Worm (Caenorhabditis elegans) whole organism, L4 larva: ENCODE measurements around the gene emb-9.

Source experiments
- R02D3.7 ChIP-seq: fragments of 150-350 bp; sonication (generic microtip); optimal IDR thresholded peaks from 3 replicates; lab custom pipeline; 2014; ENCODE audit warnings: missing biosample characterization, missing genetic modification characterization
- Y105C5A.15 ChIP-seq: fragments of 200-800 bp; sonication (Bioruptor generic); IDR thresholded peaks from 2 replicates; pipeline ENCODE4 v1.3.6; 2022; ENCODE audit warnings: missing genetic modification characterization, missing compliant biosample characterization
- Y5F2A.4 ChIP-seq: fragments of 200-800 bp; sonication (Bioruptor generic); optimal IDR thresholded peaks from 2 replicates; lab custom pipeline; 2018; ENCODE audit warnings: mild to moderate bottlenecking, missing genetic modification characterization, missing compliant biosample characterization
- ZK337.2 ChIP-seq: fragments of 200-800 bp; sonication (Bioruptor generic); IDR thresholded peaks from 2 replicates; pipeline ENCODE4 v1.3.6; 2022; ENCODE audit warnings: missing genetic modification reagents, missing genetic modification characterization, missing compliant biosample characterization
- aha-1 ChIP-seq: fragments of 150-350 bp; peaks from one replicate; lab custom pipeline; 2014; ENCODE audit warnings: missing biosample characterization, missing genetic modification characterization
- ceh-82 ChIP-seq: sonication (generic microtip); optimal IDR thresholded peaks from 2 replicates; lab custom pipeline; 2017; ENCODE audit warnings: missing biosample characterization, missing genetic modification characterization
- daf-16 ChIP-seq, 3 experiments: sonication (generic microtip); optimal IDR thresholded peaks; 2 replicates each; lab custom pipeline; 2016 to 2017; ENCODE audit warnings: missing genetic modification characterization in 3 of 3, missing genetic modification reagents in 3 of 3, mild to moderate bottlenecking in 2 of 3, missing compliant biosample characterization in 2 of 3, missing biosample characterization in 1 of 3, moderate library complexity in 1 of 3
- dmd-6 ChIP-seq: fragments of 200-800 bp; sonication (Bioruptor generic); IDR thresholded peaks from 2 replicates; pipeline ENCODE4 v1.3.6; 2022; ENCODE audit warnings: missing genetic modification reagents, missing genetic modification characterization, missing compliant biosample characterization
- duxl-1 ChIP-seq: sonication (generic microtip); optimal IDR thresholded peaks from 2 replicates; lab custom pipeline; 2016; ENCODE audit warnings: mild to moderate bottlenecking, missing genetic modification characterization, moderate library complexity, missing compliant biosample characterization; ENCODE audit not compliant: poor library complexity
- fos-1 ChIP-seq: fragments of 150-350 bp; optimal IDR thresholded peaks from 2 replicates; lab custom pipeline; 2014; ENCODE audit warnings: missing biosample characterization, missing genetic modification characterization
- hlh-11 ChIP-seq: fragments of 200-800 bp; sonication (Bioruptor generic); optimal IDR thresholded peaks from 2 replicates; lab custom pipeline; 2018; ENCODE audit warnings: mild to moderate bottlenecking, missing genetic modification characterization, missing compliant biosample characterization
- hlh-30 ChIP-seq: sonication (generic microtip); optimal IDR thresholded peaks from 2 replicates; lab custom pipeline; 2017; ENCODE audit warnings: antibody characterized with exemption, mild to moderate bottlenecking, missing genetic modification characterization, missing compliant biosample characterization; ENCODE audit not compliant: insufficient read depth
- hmg-1.1 ChIP-seq: fragments of 200-800 bp; sonication (Bioruptor generic); IDR thresholded peaks from 2 replicates; pipeline ENCODE4 v1.3.6; 2022; ENCODE audit warnings: missing genetic modification reagents, missing genetic modification characterization, missing compliant biosample characterization
- jun-1 ChIP-seq: fragments of 150-350 bp; optimal IDR thresholded peaks from 2 replicates; lab custom pipeline; 2014; ENCODE audit warnings: missing biosample characterization, missing genetic modification reagents, missing genetic modification characterization
- lin-13 ChIP-seq: fragments of 150-350 bp; optimal IDR thresholded peaks from 2 replicates; lab custom pipeline; 2014; ENCODE audit warnings: missing biosample characterization, missing genetic modification reagents, missing genetic modification characterization
- mxl-2 ChIP-seq: fragments of 200-800 bp; sonication (Bioruptor generic); conservative IDR thresholded peaks from 2 replicates; pipeline ENCODE4 v1.3.6; 2022; ENCODE audit warnings: missing genetic modification reagents, missing genetic modification characterization, missing compliant biosample characterization
- mxl-3 ChIP-seq: fragments of 200-800 bp; sonication (Bioruptor generic); optimal IDR thresholded peaks from 2 replicates; lab custom pipeline; 2018; ENCODE audit warnings: mild to moderate bottlenecking, missing genetic modification characterization, missing compliant biosample characterization
- nhr-102 ChIP-seq: sonication (generic microtip); optimal IDR thresholded peaks from 2 replicates; lab custom pipeline; 2016; ENCODE audit warnings: mild to moderate bottlenecking, missing genetic modification characterization, moderate library complexity, missing compliant biosample characterization
- nhr-237 ChIP-seq: sonication (generic microtip); optimal IDR thresholded peaks from 2 replicates; lab custom pipeline; 2017; ENCODE audit warnings: missing biosample characterization, missing genetic modification characterization
- nhr-28 ChIP-seq: fragments of 150-350 bp; optimal IDR thresholded peaks from 2 replicates; lab custom pipeline; 2014; ENCODE audit warnings: missing biosample characterization, missing genetic modification characterization
- nhr-6 ChIP-seq: fragments of 150-350 bp; optimal IDR thresholded peaks from 2 replicates; lab custom pipeline; 2014; ENCODE audit warnings: missing biosample characterization, missing genetic modification characterization
- nhr-76 ChIP-seq: fragments of 150-350 bp; optimal IDR thresholded peaks from 2 replicates; lab custom pipeline; 2014; ENCODE audit warnings: missing biosample characterization, missing genetic modification characterization
- nhr-77 ChIP-seq: fragments of 150-350 bp; optimal IDR thresholded peaks from 2 replicates; lab custom pipeline; 2014; ENCODE audit warnings: missing biosample characterization, missing genetic modification characterization
- pha-4 ChIP-seq, 2 experiments: fragments of 150-350 bp in 1 of 2; fragments of 200-800 bp in 1 of 2; sonication (Bioruptor generic) in 1 of 2; IDR thresholded peaks in 1 of 2; optimal IDR thresholded peaks in 1 of 2; 2 replicates each; pipeline versions ENCODE4 v1.3.6 to Lab custom; 2014 to 2022; ENCODE audit warnings: missing genetic modification characterization in 2 of 2, missing genetic modification reagents in 2 of 2, missing biosample characterization in 1 of 2, missing compliant biosample characterization in 1 of 2
- php-3 ChIP-seq: fragments of 200-800 bp; sonication (Bioruptor generic); IDR thresholded peaks from 2 replicates; pipeline ENCODE4 v1.3.6; 2022; ENCODE audit warnings: missing genetic modification reagents, missing genetic modification characterization, missing compliant biosample characterization
- pqm-1 ChIP-seq: sonication (generic microtip); optimal IDR thresholded peaks from 2 replicates; lab custom pipeline; 2017; ENCODE audit warnings: missing biosample characterization, missing genetic modification characterization
- saeg-2 ChIP-seq: fragments of 200-800 bp; sonication (Bioruptor generic); IDR thresholded peaks from 2 replicates; pipeline ENCODE4 v1.3.6; 2022; ENCODE audit warnings: missing genetic modification reagents, missing genetic modification characterization, missing compliant biosample characterization
- set-16 ChIP-seq: fragments of 200-800 bp; sonication (Bioruptor generic); IDR thresholded peaks from 2 replicates; pipeline ENCODE4 v1.3.6; 2022; ENCODE audit warnings: missing genetic modification reagents, missing genetic modification characterization, missing compliant biosample characterization
- skn-1 ChIP-seq: fragments of 150-350 bp; optimal IDR thresholded peaks from 2 replicates; lab custom pipeline; 2014; ENCODE audit warnings: missing biosample characterization, missing genetic modification characterization
- spr-1 ChIP-seq: sonication (generic microtip); optimal IDR thresholded peaks from 2 replicates; lab custom pipeline; 2016; ENCODE audit warnings: mild to moderate bottlenecking, missing genetic modification characterization, missing compliant biosample characterization
- spr-3 ChIP-seq: fragments of 200-800 bp; sonication (Bioruptor generic); optimal IDR thresholded peaks from 2 replicates; lab custom pipeline; 2018; ENCODE audit warnings: mild to moderate bottlenecking, missing genetic modification characterization, missing compliant biosample characterization
- tag-97 ChIP-seq: fragments of 200-800 bp; sonication (Bioruptor generic); IDR thresholded peaks from 2 replicates; pipeline ENCODE4 v1.3.6; 2022; ENCODE audit warnings: missing genetic modification characterization, missing compliant biosample characterization
- tra-1 ChIP-seq: fragments of 200-800 bp; sonication (Bioruptor generic); IDR thresholded peaks from 2 replicates; pipeline ENCODE4 v1.3.6; 2022; ENCODE audit warnings: missing genetic modification reagents, missing genetic modification characterization, missing compliant biosample characterization
- unc-62 ChIP-seq, 3 experiments: fragments of 150-350 bp in 1 of 3; sonication (generic microtip); optimal IDR thresholded peaks in 2 of 3; peaks in 1 of 3; 1 replicate in 1 of 3; 2 replicates in 2 of 3; lab custom pipeline; 2014 to 2017; ENCODE audit warnings: missing biosample characterization in 3 of 3, missing genetic modification characterization in 3 of 3, missing genetic modification reagents in 3 of 3, missing genotype in 1 of 3
- vab-7 ChIP-seq: fragments of 200-800 bp; sonication (Bioruptor generic); IDR thresholded peaks from 2 replicates; pipeline ENCODE4 v1.3.6; 2022; ENCODE audit warnings: missing genetic modification reagents, missing genetic modification characterization, missing compliant biosample characterization
- zip-11 ChIP-seq: fragments of 200-800 bp; sonication (Bioruptor generic); IDR thresholded peaks from 2 replicates; pipeline ENCODE4 v1.3.6; 2022; ENCODE audit warnings: missing genetic modification characterization, missing compliant biosample characterization

Gene emb-9

ce11 chrIII:9366971-9367370 is 22.7 kb upstream of the emb-9 start, which contains the start of gene crn-6:
TSS of gene crn-6 (plus strand) at chrIII:9367271.
- TF ChIP-seq pqm-1 (tag; lab: Kevin White, UChicago) (no peak), php-3 (GFP tag; lab: Robert Waterston, UW) (no peak), Y5F2A.4 (no peak), tra-1 (no peak), jun-1 (tag; lab: Kevin White, UChicago) (no peak), hmg-1.1 (GFP tag; lab: Robert Waterston, UW) (no peak), tag-97 (GFP tag; lab: Robert Waterston, UW) (no peak), nhr-6 (tag; lab: Kevin White, UChicago) (no peak), fos-1 (tag; lab: Kevin White, UChicago) (no peak)

- TF ChIP-seq vab-7 = no peak
- peak; percentile 65 for TF ChIP-seq nhr-28 (tag; lab: Kevin White, UChicago)
- no peak for TF ChIP-seq aha-1 (tag; lab: Kevin White, UChicago)
- TF ChIP-seq ZK337.2 (GFP tag; lab: Robert Waterston, UW) = no peak
- TF ChIP-seq dmd-6 (GFP tag; lab: Robert Waterston, UW) = peak; percentile 29; the same call in 1 of the 2 replicates
- peak in 1 of 2 experiments; percentile 83 for TF ChIP-seq unc-62 (GFP tag; optimal IDR thresholded peaks at IDR 0.05 in 1 of 2; lab: Kevin White, UChicago)
- TF ChIP-seq unc-62 (tag; optimal IDR thresholded peaks at IDR 0.05; lab: Kevin White, UChicago) = no peak
- TF ChIP-seq nhr-102 (tag; lab: Kevin White, UChicago) = no peak
- TF ChIP-seq tag-97 (GFP tag; lab: Robert Waterston, UW) = no peak
Measured at ce11 chrIII:9366376-9366775, 22.1 kb upstream of the emb-9 start.

ce11 chrIII:9361228-9361627 is 17.0 kb upstream of the emb-9 start, which contains the start of gene flp-25:
TSS of gene flp-25 (plus strand) at chrIII:9361528.
- TF ChIP-seq aha-1 (tag; lab: Kevin White, UChicago) = peak; percentile 80
- TF ChIP-seq ZK337.2 (GFP tag; lab: Robert Waterston, UW) = no peak

ce11 chrIII:9359060-9359459 is 14.8 kb upstream of the emb-9 start, which contains the start of gene K04H4.5:
TSS of gene K04H4.5 (plus strand) at chrIII:9359360.
- TF ChIP-seq Y105C5A.15 (no peak), mxl-2 (GFP tag; lab: Robert Waterston, UW) (no peak), duxl-1 (tag; lab: Kevin White, UChicago) (no peak), nhr-76 (tag; lab: Kevin White, UChicago) (no peak)

DNA sequence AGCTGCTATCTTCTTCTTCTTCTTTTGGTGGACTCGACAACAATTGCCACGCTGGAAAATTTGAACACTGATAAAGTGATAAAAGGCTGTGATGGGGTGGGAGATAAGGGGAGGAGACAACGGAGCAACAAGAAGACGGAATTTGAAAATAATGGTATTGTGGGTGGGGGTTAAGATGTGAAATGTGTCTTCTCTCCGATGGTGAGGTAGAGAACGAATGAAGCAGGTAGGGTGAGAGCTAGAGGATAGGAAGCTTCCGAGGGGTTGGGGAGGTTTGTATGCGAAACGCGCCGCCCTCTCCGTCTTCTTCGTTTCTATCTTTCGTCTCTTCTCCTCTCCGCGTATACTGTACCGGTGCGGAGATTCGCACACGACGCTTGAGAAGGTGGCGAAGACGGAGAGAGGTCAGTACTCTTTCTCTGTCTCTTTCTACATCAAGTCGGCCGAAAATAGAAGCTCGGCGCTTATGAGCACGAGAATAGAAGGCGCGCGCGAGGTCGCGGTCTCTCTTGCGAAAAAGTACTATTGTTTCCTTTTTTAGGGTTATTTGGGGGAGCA is 11.2 kb upstream of the emb-9 start, which contains the start of gene chtb-1:
Gene chtb-1, minus strand, starts transcription at position 51 of the 558 bp plus-strand sequence.
- TF ChIP-seq set-16 (peak; percentile 52), zip-11 (GFP tag; lab: Robert Waterston, UW) (no peak), nhr-76 (tag; lab: Kevin White, UChicago) (no peak)

DNA sequence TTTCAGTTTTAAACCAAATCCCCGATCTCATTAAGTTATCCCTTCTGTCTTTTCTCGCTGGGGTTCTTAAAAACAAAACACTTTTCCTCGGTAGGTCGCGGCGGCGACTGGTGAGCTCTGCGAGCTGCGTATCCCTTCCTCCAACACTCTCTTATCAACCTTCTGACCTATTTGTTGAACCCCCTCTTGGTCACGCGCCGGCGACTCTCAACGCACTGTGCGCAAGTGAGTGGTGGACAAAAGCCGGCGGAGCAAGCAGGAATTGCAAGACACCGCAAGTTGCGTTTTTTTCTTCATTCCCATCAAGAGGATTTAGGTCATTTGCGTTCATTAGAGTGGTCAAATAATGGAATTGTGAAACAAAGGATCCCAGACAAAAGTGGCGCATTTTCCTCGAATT is 9.6 kb upstream of the emb-9 start:
- TF ChIP-seq hlh-30 (tag; lab: Kevin White, UChicago) (peak; percentile 79), nhr-77 (no peak), R02D3.7 (no peak), mxl-3 (no peak), hlh-11 (tag; lab: Kevin White, UChicago) (peak; percentile 26), lin-13 (no peak), ceh-82 (tag; lab: Kevin White, UChicago) (no peak), zip-11 (GFP tag; lab: Robert Waterston, UW) (no peak), ZK337.2 (GFP tag; lab: Robert Waterston, UW) (no peak), php-3 (GFP tag; lab: Robert Waterston, UW) (no peak), pha-4 (GFP tag; IDR thresholded peaks at IDR 0.05; lab: Robert Waterston, UW) (no peak; the same call in 1 of the 2 replicates), pha-4 (tag; optimal IDR thresholded peaks at IDR 0.05; lab: Kevin White, UChicago) (no peak), saeg-2 (GFP tag; lab: Robert Waterston, UW) (no peak), dmd-6 (GFP tag; lab: Robert Waterston, UW) (no peak), nhr-237 (no peak), spr-3 (GFP tag; lab: Kevin White, UChicago) (no peak), set-16 (peak; percentile 53), skn-1 (no peak), spr-1 (tag; lab: Kevin White, UChicago) (no peak), daf-16 (GFP tag; optimal IDR thresholded peaks at IDR 0.05; lab: Kevin White, UChicago) (no peak), daf-16 (tag; optimal IDR thresholded peaks at IDR 0.05; lab: Kevin White, UChicago) (no peak), nhr-28 (tag; lab: Kevin White, UChicago) (no peak)
- TF ChIP-seq, all 104 proteins: peak for 3
